Worm (Caenorhabditis elegans) whole organism, L1 larva: Measurements from ENCODE around the gene math-42.

Source experiments
- ama-1 ChIP-seq: fragments of 150-350 bp; optimal IDR thresholded peaks from 2 replicates; lab custom pipeline; 2014
- ces-1 ChIP-seq: fragments of 150-350 bp; optimal IDR thresholded peaks from 2 replicates; lab custom pipeline; 2014; ENCODE audit warnings: missing biosample characterization, missing genetic modification reagents, missing genetic modification characterization
- dsc-1 ChIP-seq: sonication (generic microtip); optimal IDR thresholded peaks from 2 replicates; lab custom pipeline; 2016; ENCODE audit warnings: mild to moderate bottlenecking, missing genetic modification characterization, missing compliant biosample characterization
- fkh-10 ChIP-seq: sonication (generic microtip); optimal IDR thresholded peaks from 2 replicates; lab custom pipeline; 2017; ENCODE audit warnings: missing biosample characterization, missing genetic modification reagents, missing genetic modification characterization
- irx-1 ChIP-seq: sonication (generic microtip); optimal IDR thresholded peaks from 2 replicates; lab custom pipeline; 2016; ENCODE audit warnings: missing genetic modification characterization, missing compliant biosample characterization
- lin-13 ChIP-seq: fragments of 150-350 bp; optimal IDR thresholded peaks from 2 replicates; lab custom pipeline; 2014; ENCODE audit warnings: missing biosample characterization, missing genetic modification reagents, missing genetic modification characterization
- mdl-1 ChIP-seq, 2 experiments: fragments of 150-350 bp; optimal IDR thresholded peaks; 2 replicates each; lab custom pipeline; 2014 to 2017; ENCODE audit warnings: missing biosample characterization in 2 of 2, missing genetic modification characterization in 2 of 2, inconsistent platforms in 1 of 2
- nhr-11 ChIP-seq: fragments of 150-350 bp; optimal IDR thresholded peaks from 2 replicates; lab custom pipeline; 2014; ENCODE audit warnings: missing biosample characterization, missing genetic modification characterization
- nhr-20 ChIP-seq: sonication (generic microtip); optimal IDR thresholded peaks from 2 replicates; lab custom pipeline; 2016; ENCODE audit warnings: mild to moderate bottlenecking, missing genetic modification characterization, missing compliant biosample characterization
- nhr-237 ChIP-seq: fragments of 150-350 bp; optimal IDR thresholded peaks from 2 replicates; lab custom pipeline; 2014; ENCODE audit warnings: missing biosample characterization, missing genetic modification characterization
- pag-3 ChIP-seq: sonication (generic microtip); optimal IDR thresholded peaks from 2 replicates; lab custom pipeline; 2017; ENCODE audit warnings: missing genetic modification characterization, mild to moderate bottlenecking, missing compliant biosample characterization, antibody characterized with exemption, borderline replicate concordance; ENCODE audit not compliant: insufficient read depth
- snu-23 ChIP-seq: sonication (generic microtip); optimal IDR thresholded peaks from 2 replicates; lab custom pipeline; 2016; ENCODE audit warnings: missing genetic modification characterization, missing compliant biosample characterization
- tlp-1 ChIP-seq: fragments of 150-350 bp; optimal IDR thresholded peaks from 2 replicates; lab custom pipeline; 2014; ENCODE audit warnings: missing biosample characterization, missing genetic modification characterization

DNA sequence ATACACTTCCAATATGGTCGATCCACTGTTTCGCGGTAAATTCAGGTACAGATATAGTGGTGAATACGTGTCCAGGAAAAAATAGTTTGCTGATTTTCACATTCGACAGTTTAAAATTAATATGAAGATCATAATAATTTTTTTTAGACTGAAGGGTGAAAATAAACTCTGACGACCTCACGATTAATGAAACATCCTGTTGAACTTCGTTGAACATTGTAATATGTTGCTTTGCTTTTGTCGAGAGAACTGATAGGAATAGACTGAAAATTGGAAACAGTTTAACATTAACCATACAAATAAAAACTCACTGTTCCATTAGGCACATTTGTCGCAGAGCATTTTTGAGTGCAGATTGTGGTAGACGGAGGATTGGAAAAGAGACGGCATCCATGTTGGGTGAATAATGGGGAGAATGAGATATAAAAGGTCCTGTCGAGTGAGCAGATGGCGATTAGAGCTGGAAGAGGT, 6.2 kb upstream of the math-42 start, which contains the start of gene fbxb-37:
- TF ChIP-seq pag-3 (tag; lab: Kevin White, UChicago), result no peak
- no peak for TF ChIP-seq ces-1
- TF ChIP-seq nhr-20 (tag; lab: Kevin White, UChicago), result no peak
- no peak for TF ChIP-seq nhr-237 (tag; lab: Kevin White, UChicago)
- no peak for TF ChIP-seq nhr-11 (tag; lab: Kevin White, UChicago)
- no peak for TF ChIP-seq fkh-10 (GFP tag; lab: Kevin White, UChicago)
- no peak for TF ChIP-seq mdl-1 (tag; optimal IDR thresholded peaks at IDR 0.05; lab: Kevin White, UChicago)
- no peak for TF ChIP-seq irx-1 (tag; lab: Kevin White, UChicago)
- TF ChIP-seq ama-1, result no peak
- TF ChIP-seq tlp-1 (tag; lab: Kevin White, UChicago), result no peak
- no peak for TF ChIP-seq dsc-1 (tag; lab: Kevin White, UChicago)
- no peak for TF ChIP-seq lin-13 (GFP tag; lab: Kevin White, UChicago)
- no peak for TF ChIP-seq snu-23
